Worm (Caenorhabditis elegans) whole organism, young adult: ENCODE measurements around the gene Y37H2A.10.
A peak's percentile ranks its signal among the peaks of the same experiment; 100 is the strongest.

Experiments used
- B0336.3 ChIP-seq: fragments of 200-800 bp; sonication (Bioruptor generic); IDR thresholded peaks from 2 replicates; pipeline ENCODE4 v1.3.6; 2022; ENCODE audit warnings: missing genetic modification characterization, missing compliant biosample characterization
- C06A6.2 ChIP-seq: fragments of 200-800 bp; sonication (Bioruptor generic); conservative IDR thresholded peaks from 2 replicates; pipeline ENCODE4 v1.3.6; 2022; ENCODE audit warnings: missing genetic modification characterization, missing compliant biosample characterization
- C17E4.6 ChIP-seq: fragments of 200-800 bp; sonication (Bioruptor generic); IDR thresholded peaks from 2 replicates; pipeline ENCODE4 v1.3.6; 2022; ENCODE audit warnings: missing genetic modification reagents, missing genetic modification characterization, missing compliant biosample characterization
- F10E7.11 ChIP-seq: sonication (generic microtip); optimal IDR thresholded peaks from 2 replicates; lab custom pipeline; 2017; ENCODE audit warnings: mild to moderate bottlenecking, missing genetic modification characterization, moderate library complexity, missing compliant biosample characterization
- F22D6.2 ChIP-seq: sonication (generic microtip); optimal IDR thresholded peaks from 2 replicates; lab custom pipeline; 2016; ENCODE audit warnings: mild to moderate bottlenecking, missing genetic modification characterization, missing compliant biosample characterization
- F52B5.7 ChIP-seq: sonication (generic microtip); optimal IDR thresholded peaks from 2 replicates; lab custom pipeline; 2016; ENCODE audit warnings: mild to moderate bottlenecking, missing genetic modification characterization, missing compliant biosample characterization
- K12H6.12 ChIP-seq: fragments of 200-800 bp; sonication (Bioruptor generic); optimal IDR thresholded peaks from 2 replicates; lab custom pipeline; 2018; ENCODE audit warnings: mild to moderate bottlenecking, missing genetic modification characterization, missing compliant biosample characterization
- Y95B8A.8 ChIP-seq: fragments of 200-800 bp; sonication (Bioruptor generic); IDR thresholded peaks from 2 replicates; pipeline ENCODE4 v1.3.6; 2022; ENCODE audit warnings: missing genetic modification reagents, missing genetic modification characterization, missing compliant biosample characterization
- ZK185.1 ChIP-seq: sonication (generic microtip); optimal IDR thresholded peaks from 2 replicates; lab custom pipeline; 2016; ENCODE audit warnings: mild to moderate bottlenecking, missing genetic modification characterization, missing compliant biosample characterization; ENCODE audit not compliant: poor library complexity, severe bottlenecking
- aptf-2 ChIP-seq: fragments of 200-800 bp; sonication (Bioruptor generic); conservative IDR thresholded peaks from 2 replicates; pipeline ENCODE4 v1.3.6; 2022; ENCODE audit warnings: missing genetic modification reagents, missing genetic modification characterization, missing compliant biosample characterization
- athp-1 ChIP-seq: sonication (generic microtip); optimal IDR thresholded peaks from 2 replicates; lab custom pipeline; 2017; ENCODE audit warnings: mild to moderate bottlenecking, missing genetic modification characterization, missing compliant biosample characterization
- attf-3 ChIP-seq: fragments of 200-800 bp; sonication (Bioruptor generic); conservative IDR thresholded peaks from 2 replicates; pipeline ENCODE4 v1.3.6; 2022; ENCODE audit warnings: missing genetic modification reagents, missing genetic modification characterization, missing compliant biosample characterization
- attf-5 ChIP-seq: fragments of 200-800 bp; sonication (Bioruptor generic); optimal IDR thresholded peaks from 2 replicates; lab custom pipeline; 2018; ENCODE audit warnings: mild to moderate bottlenecking, missing genetic modification characterization, missing compliant biosample characterization
- bed-1 ChIP-seq: fragments of 200-800 bp; sonication (Bioruptor generic); IDR thresholded peaks from 2 replicates; pipeline ENCODE4 v1.3.6; 2022; ENCODE audit warnings: missing genetic modification reagents, missing genetic modification characterization, missing compliant biosample characterization
- cebp-1 ChIP-seq, 2 experiments: fragments of 200-800 bp in 1 of 2; sonication (Bioruptor generic) in 1 of 2; sonication (generic microtip) in 1 of 2; IDR thresholded peaks in 1 of 2; optimal IDR thresholded peaks in 1 of 2; 2 replicates each; pipeline versions ENCODE4 v1.3.6 to Lab custom; 2017 to 2022; ENCODE audit warnings: missing compliant biosample characterization in 2 of 2, missing genetic modification characterization in 2 of 2, mild to moderate bottlenecking in 1 of 2, missing genetic modification reagents in 1 of 2, moderate library complexity in 1 of 2
- cebp-2 ChIP-seq: fragments of 200-800 bp; sonication (Bioruptor generic); IDR thresholded peaks from 2 replicates; pipeline ENCODE4 v1.3.6; 2022; ENCODE audit warnings: missing genetic modification characterization, missing compliant biosample characterization
- ceh-40 ChIP-seq: fragments of 200-800 bp; sonication (Bioruptor generic); IDR thresholded peaks from 2 replicates; pipeline ENCODE4 v1.3.6; 2022; ENCODE audit warnings: missing genetic modification characterization, missing compliant biosample characterization
- dpl-1 ChIP-seq: fragments of 150-350 bp; optimal IDR thresholded peaks from 2 replicates; lab custom pipeline; 2014; ENCODE audit warnings: missing biosample characterization, missing genetic modification reagents, missing genetic modification characterization
- egrh-3 ChIP-seq: fragments of 200-800 bp; sonication (Bioruptor generic); IDR thresholded peaks from 2 replicates; pipeline ENCODE4 v1.3.6; 2022; ENCODE audit warnings: missing genetic modification reagents, missing genetic modification characterization, missing compliant biosample characterization
- ets-4 ChIP-seq: fragments of 200-800 bp; sonication (Bioruptor generic); optimal IDR thresholded peaks from 2 replicates; lab custom pipeline; 2018; ENCODE audit warnings: mild to moderate bottlenecking, missing genetic modification characterization, missing compliant biosample characterization
- hrde-1 ChIP-seq: sonication (generic microtip); optimal IDR thresholded peaks from 2 replicates; lab custom pipeline; 2016; ENCODE audit warnings: missing genetic modification characterization, mild to moderate bottlenecking, missing compliant biosample characterization, moderate library complexity, missing genotype, missing genetic modification reagents, borderline replicate concordance
- lin-35 ChIP-seq, 3 experiments: fragments of 150-350 bp in 2 of 3; sonication (generic microtip) in 1 of 3; optimal IDR thresholded peaks; 2 replicates each; lab custom pipeline; 2014 to 2018; ENCODE audit warnings: missing biosample characterization in 3 of 3, missing genetic modification characterization in 3 of 3, missing genetic modification reagents in 3 of 3
- lin-40 ChIP-seq: sonication (generic microtip); optimal IDR thresholded peaks from 2 replicates; lab custom pipeline; 2016; ENCODE audit warnings: missing genetic modification characterization, mild to moderate bottlenecking, missing compliant biosample characterization, missing genotype, missing genetic modification reagents
- lsl-1 ChIP-seq: fragments of 200-800 bp; sonication (Bioruptor generic); optimal IDR thresholded peaks from 2 replicates; lab custom pipeline; 2018; ENCODE audit warnings: mild to moderate bottlenecking, missing genetic modification characterization, moderate library complexity, missing compliant biosample characterization
- madf-8 ChIP-seq: fragments of 200-800 bp; sonication (Bioruptor generic); conservative IDR thresholded peaks from 2 replicates; pipeline ENCODE4 v1.3.6; 2022; ENCODE audit warnings: missing genetic modification reagents, missing genetic modification characterization, missing compliant biosample characterization
- nfya-1 ChIP-seq: sonication (generic microtip); optimal IDR thresholded peaks from 2 replicates; lab custom pipeline; 2017; ENCODE audit warnings: antibody characterized with exemption, missing compliant biosample characterization, missing genetic modification characterization, borderline replicate concordance; ENCODE audit not compliant: insufficient read depth
- nfya-2 ChIP-seq: fragments of 200-800 bp; sonication (Bioruptor generic); IDR thresholded peaks from 2 replicates; pipeline ENCODE4 v1.3.6; 2022; ENCODE audit warnings: missing genetic modification reagents, missing genetic modification characterization, missing compliant biosample characterization
- nhr-179 ChIP-seq: sonication (generic microtip); optimal IDR thresholded peaks from 2 replicates; lab custom pipeline; 2016; ENCODE audit warnings: mild to moderate bottlenecking, missing genetic modification characterization, missing compliant biosample characterization
- nhr-27 ChIP-seq: fragments of 200-800 bp; sonication (Bioruptor generic); optimal IDR thresholded peaks from 2 replicates; lab custom pipeline; 2018; ENCODE audit warnings: mild to moderate bottlenecking, missing genetic modification characterization, moderate library complexity, missing compliant biosample characterization
- nhr-90 ChIP-seq: sonication (generic microtip); optimal IDR thresholded peaks from 2 replicates; lab custom pipeline; 2016; ENCODE audit warnings: missing genotype, mild to moderate bottlenecking, missing genetic modification characterization, missing compliant biosample characterization
- pbrm-1 ChIP-seq: fragments of 200-800 bp; sonication (Bioruptor generic); IDR thresholded peaks from 2 replicates; pipeline ENCODE4 v1.3.6; 2022; ENCODE audit warnings: missing genetic modification reagents, missing genetic modification characterization, missing compliant biosample characterization
- rec-8 ChIP-seq, 2 experiments: sonication (generic microtip); optimal IDR thresholded peaks; 2 replicates each; lab custom pipeline; 2016; ENCODE audit warnings: mild to moderate bottlenecking in 2 of 2, missing genetic modification characterization in 2 of 2, missing genetic modification reagents in 2 of 2, missing genotype in 2 of 2, missing biosample characterization in 1 of 2, missing compliant biosample characterization in 1 of 2, moderate library complexity in 1 of 2
- snpc-4 ChIP-seq, 5 experiments: fragments of 150-350 bp in 1 of 5; sonication (generic microtip) in 4 of 5; optimal IDR thresholded peaks; 2 replicates each; lab custom pipeline; 2014 to 2018; ENCODE audit warnings: missing genetic modification characterization in 5 of 5, missing biosample characterization in 3 of 5, antibody characterized with exemption in 2 of 5, mild to moderate bottlenecking in 2 of 5, missing compliant biosample characterization in 2 of 5, missing genotype in 2 of 5, moderate library complexity in 2 of 5, missing genetic modification reagents in 1 of 5
- unc-130 ChIP-seq: sonication (generic microtip); optimal IDR thresholded peaks from 2 replicates; lab custom pipeline; 2016; ENCODE audit warnings: missing genetic modification reagents, missing genetic modification characterization, missing compliant biosample characterization
- xnd-1 ChIP-seq: sonication (generic microtip); optimal IDR thresholded peaks from 2 replicates; lab custom pipeline; 2016; ENCODE audit warnings: missing genotype, missing genetic modification reagents, missing genetic modification characterization, missing compliant biosample characterization
- zim-3 ChIP-seq: sonication (generic microtip); optimal IDR thresholded peaks from 2 replicates; lab custom pipeline; 2017; ENCODE audit warnings: mild to moderate bottlenecking, missing genetic modification characterization, moderate library complexity, missing compliant biosample characterization
- ztf-22 ChIP-seq: fragments of 200-800 bp; sonication (Bioruptor generic); optimal IDR thresholded peaks from 2 replicates; lab custom pipeline; 2018; ENCODE audit warnings: mild to moderate bottlenecking, missing genetic modification characterization, moderate library complexity, missing compliant biosample characterization
- ztf-26 ChIP-seq: sonication (generic microtip); optimal IDR thresholded peaks from 2 replicates; lab custom pipeline; 2017; ENCODE audit warnings: missing genetic modification characterization, missing compliant biosample characterization
- ztf-3 ChIP-seq: fragments of 200-800 bp; sonication (Bioruptor generic); optimal IDR thresholded peaks from 2 replicates; lab custom pipeline; 2018; ENCODE audit warnings: mild to moderate bottlenecking, missing genetic modification characterization, missing compliant biosample characterization

Y37H2A.10 gene

DNA sequence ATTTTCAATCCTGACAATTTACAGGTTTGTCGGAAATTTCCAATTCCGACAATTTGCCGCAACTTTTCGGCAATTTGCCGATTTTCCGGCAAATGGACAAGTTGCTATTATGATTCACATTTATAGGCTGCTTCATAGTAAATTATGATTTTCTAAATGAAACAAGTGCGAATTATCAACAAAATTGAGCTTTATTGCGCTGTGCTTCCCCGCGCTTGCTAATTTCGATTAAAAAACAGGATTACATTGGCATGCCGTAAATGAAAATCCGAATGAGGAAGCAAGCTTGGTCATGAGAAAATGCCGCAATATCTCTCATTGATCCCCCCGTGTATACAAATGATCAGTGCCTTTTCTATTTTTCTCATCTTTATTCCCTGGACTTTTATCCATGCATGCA lies at the start of gene Y37H2A.10:
Gene Y37H2A.10, plus strand, starts transcription at position 301 of the 400 bp plus-strand sequence.
- TF ChIP-seq cebp-2 (GFP tag; lab: Robert Waterston, UW) (no peak), C06A6.2 (GFP tag; lab: Robert Waterston, UW) (no peak), ztf-3 (GFP tag; lab: Kevin White, UChicago) (no peak), madf-8 (no peak), nhr-27 (tag; lab: Kevin White, UChicago) (no peak), cebp-1 (GFP tag; IDR thresholded peaks at IDR 0.05; lab: Robert Waterston, UW) (no peak), cebp-1 (tag; optimal IDR thresholded peaks at IDR 0.05; lab: Kevin White, UChicago) (no peak), ZK185.1 (no peak), B0336.3 (GFP tag; lab: Robert Waterston, UW) (no peak), pbrm-1 (GFP tag; lab: Robert Waterston, UW) (no peak), F10E7.11 (tag; lab: Kevin White, UChicago) (no peak), lin-40 (tag; lab: Kevin White, UChicago) (no peak), Y95B8A.8 (GFP tag; lab: Robert Waterston, UW) (no peak), zim-3 (tag; lab: Kevin White, UChicago) (no peak), dpl-1 (GFP tag; lab: Kevin White, UChicago) (no peak)

- TF ChIP-seq ZK185.1 (no peak), aptf-2 (GFP tag; lab: Robert Waterston, UW) (no peak), xnd-1 (tag; lab: Kevin White, UChicago) (no peak), lin-35 (GFP tag; optimal IDR thresholded peaks at IDR 0.05; lab: Kevin White, UChicago) (no peak), nfya-2 (no peak), ztf-22 (no peak), nfya-1 (tag; lab: Kevin White, UChicago) (no peak), attf-3 (GFP tag; lab: Robert Waterston, UW) (no peak), nhr-179 (tag; lab: Kevin White, UChicago) (no peak), ets-4 (no peak), nhr-27 (tag; lab: Kevin White, UChicago) (no peak)
Observed at ce11 chrV:18091216-18091615, 47.6 kb upstream of the Y37H2A.10 start.

DNA sequence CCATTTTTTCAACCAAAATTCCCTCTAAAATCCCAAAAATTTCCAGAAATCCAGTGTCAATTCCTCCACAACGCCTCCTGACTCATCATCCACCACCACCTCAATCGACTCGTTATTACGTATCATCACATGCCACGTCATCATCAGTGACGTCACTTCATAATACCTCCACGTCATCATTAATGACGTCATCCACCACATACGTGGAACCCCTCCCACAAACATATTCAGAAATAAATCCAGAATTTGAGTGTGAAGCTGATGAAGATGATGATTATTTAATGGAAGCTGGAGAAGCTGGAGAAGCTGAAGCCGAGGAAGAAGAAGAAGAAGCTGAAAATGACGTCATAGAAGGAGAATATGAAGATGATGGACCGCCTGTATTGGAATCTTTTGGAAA lies 44.9 kb upstream of the Y37H2A.10 start:
- TF ChIP-seq attf-5 (GFP tag; lab: Kevin White, UChicago): no peak
- TF ChIP-seq F52B5.7 (tag; lab: Kevin White, UChicago): no peak
- no peak for TF ChIP-seq ceh-40
- TF ChIP-seq, all 124 proteins: peak for 0

DNA sequence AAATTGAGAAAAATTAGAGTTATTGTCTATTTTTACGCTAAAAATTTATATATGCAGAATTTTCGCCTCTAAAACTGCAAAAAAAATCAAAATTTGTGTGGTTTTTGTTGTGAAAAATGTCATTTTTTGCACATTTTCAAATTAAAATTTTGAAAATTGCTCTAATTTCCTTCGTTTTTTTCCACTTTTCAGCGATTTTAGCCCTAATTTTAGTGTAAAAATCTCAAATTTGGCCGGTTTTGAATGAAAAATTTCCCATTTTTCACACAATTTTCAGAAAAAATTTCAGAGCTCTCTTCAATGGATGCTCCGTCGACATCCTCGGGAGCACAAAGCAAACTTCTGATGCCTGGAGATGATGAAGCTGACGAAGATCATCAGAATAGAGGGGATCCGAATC lies 40.4 kb upstream of the Y37H2A.10 start, which contains the start of gene par-4:
Gene par-4, plus strand, starts transcription at position 301 of the 400 bp plus-strand sequence.
- TF ChIP-seq nhr-27 (tag; lab: Kevin White, UChicago) (no peak), nfya-1 (tag; lab: Kevin White, UChicago) (no peak)

ce11 chrV:18106055-18106454 lies 32.7 kb upstream of the Y37H2A.10 start:
- 0 out of 2 replicates have a peak, but pooled peaks have one; percentile 9 for TF ChIP-seq egrh-3
- no peak for TF ChIP-seq nhr-90

DNA sequence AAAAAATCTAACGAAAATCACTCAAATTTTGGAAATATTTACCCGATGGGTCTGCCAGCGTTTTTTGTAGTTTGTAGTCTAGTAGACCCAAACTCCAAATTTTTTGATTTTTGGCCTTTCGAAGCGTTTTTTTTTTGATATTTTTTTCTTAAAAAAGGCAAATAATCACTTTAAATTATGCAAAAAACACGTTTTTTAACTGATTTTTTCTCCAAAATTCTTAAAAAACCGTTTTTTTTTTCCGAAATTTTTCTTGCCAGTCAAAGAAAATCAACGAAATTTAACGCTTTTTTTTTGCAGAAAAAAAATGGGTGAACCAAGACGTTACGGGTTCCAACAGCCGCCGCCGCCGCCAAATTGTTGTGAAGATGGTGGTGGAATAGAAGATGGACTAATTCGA lies 30.8 kb upstream of the Y37H2A.10 start, which contains the start of gene Y37H2A.1:
Gene Y37H2A.1, plus strand, starts transcription at position 301 of the 400 bp plus-strand sequence.
- TF ChIP-seq snpc-4 (GFP tag; optimal IDR thresholded peaks at IDR 0.05; lab: Kevin White, UChicago) (no peak), snpc-4 (tag; optimal IDR thresholded peaks at IDR 0.05; lab: Kevin White, UChicago) (no peak), ztf-26 (tag; lab: Kevin White, UChicago) (no peak), F22D6.2 (tag; lab: Kevin White, UChicago) (no peak), bed-1 (GFP tag; lab: Robert Waterston, UW) (no peak), unc-130 (GFP tag; lab: Kevin White, UChicago) (no peak), rec-8 (tag; optimal IDR thresholded peaks at IDR 0.05; lab: Kevin White, UChicago) (no peak), cebp-2 (GFP tag; lab: Robert Waterston, UW) (no peak), K12H6.12 (no peak), athp-1 (no peak), C17E4.6 (GFP tag; lab: Robert Waterston, UW) (no peak), hrde-1 (tag; lab: Kevin White, UChicago) (no peak), lsl-1 (no peak)
